Comparison of ENCODE assay signal across 3 worm cellular contexts in genomic region chrII:13723754-13724153, ce11.
TF ChIP-seq lines count a peak whose summit lies in the region.

No protein-coding gene starts in this region.

TF ChIP-seq in whole organism, L1 larva, 84 proteins besides CTCF, POLR2A, EP300 and RAD21:
- TF ChIP-seq hpl-2 (GFP tag; optimal IDR thresholded peaks at IDR 0.05; lab: Kevin White, UChicago), result no peak
- no peak for TF ChIP-seq nhr-90 (tag; optimal IDR thresholded peaks at IDR 0.05; lab: Kevin White, UChicago; ENCODE audit: poor library complexity)
- TF ChIP-seq fkh-8 (tag; optimal IDR thresholded peaks at IDR 0.05; lab: Kevin White, UChicago), result no peak
- TF ChIP-seq nhr-85 (tag; lab: Kevin White, UChicago), result peak; percentile 1
- TF ChIP-seq pqm-1 (tag; optimal IDR thresholded peaks at IDR 0.05; lab: Kevin White, UChicago), result no peak

TF ChIP-seq in whole organism, L4 larva, 104 proteins besides CTCF, POLR2A, EP300 and RAD21:
- TF ChIP-seq unc-39 (tag; optimal IDR thresholded peaks at IDR 0.05; lab: Kevin White, UChicago) (no peak), daf-16 (GFP tag; optimal IDR thresholded peaks at IDR 0.05; lab: Kevin White, UChicago) (no peak), daf-16 (tag; optimal IDR thresholded peaks at IDR 0.05; lab: Kevin White, UChicago) (no peak), Y5F2A.4 (GFP tag; optimal IDR thresholded peaks at IDR 0.05; lab: Kevin White, UChicago) (no peak), lin-38 (GFP tag; IDR thresholded peaks at IDR 0.05; lab: Robert Waterston, UW) (peak; percentile 44; the same call in 1 of the 2 replicates), cey-2 (tag; optimal IDR thresholded peaks at IDR 0.05; lab: Kevin White, UChicago; ENCODE audit: borderline replicate concordance, insufficient read depth) (no peak)

TF ChIP-seq in whole organism, young adult, 124 proteins besides CTCF, POLR2A, EP300 and RAD21 (continues in another document):
- TF ChIP-seq egl-18 (GFP tag; IDR thresholded peaks at IDR 0.05; lab: Robert Waterston, UW), result no peak
- TF ChIP-seq tbx-9 (tag; optimal IDR thresholded peaks at IDR 0.05; lab: Kevin White, UChicago; ENCODE audit: borderline replicate concordance), result no peak
- no peak for TF ChIP-seq ekl-4 (GFP tag; IDR thresholded peaks at IDR 0.05; lab: Robert Waterston, UW)
- no peak for TF ChIP-seq nhr-120 (GFP tag; IDR thresholded peaks at IDR 0.05; lab: Robert Waterston, UW)
- TF ChIP-seq zim-3 (tag; optimal IDR thresholded peaks at IDR 0.05; lab: Kevin White, UChicago), result no peak
- no peak for TF ChIP-seq nhr-90 (tag; optimal IDR thresholded peaks at IDR 0.05; lab: Kevin White, UChicago)
- TF ChIP-seq sptf-2 (GFP tag; optimal IDR thresholded peaks at IDR 0.05; lab: Kevin White, UChicago), result no peak
- no peak for TF ChIP-seq ZK185.1 (tag; optimal IDR thresholded peaks at IDR 0.05; lab: Kevin White, UChicago; ENCODE audit: poor library complexity, severe bottlenecking)
- no peak for TF ChIP-seq Y53G8AR.9 (GFP tag; conservative IDR thresholded peaks at IDR 0.05; lab: Robert Waterston, UW)
- no peak for TF ChIP-seq dpl-1 (GFP tag; optimal IDR thresholded peaks at IDR 0.05; lab: Kevin White, UChicago)
- TF ChIP-seq snpc-3.4 (tag; optimal IDR thresholded peaks at IDR 0.05; lab: Kevin White, UChicago), result no peak
- TF ChIP-seq unc-62 (GFP tag; optimal IDR thresholded peaks at IDR 0.05; lab: Kevin White, UChicago), result no peak
- TF ChIP-seq dpff-1 (tag; optimal IDR thresholded peaks at IDR 0.05; lab: Kevin White, UChicago), result no peak
- TF ChIP-seq lin-54 (GFP tag; optimal IDR thresholded peaks at IDR 0.05; lab: Kevin White, UChicago), result no peak
- no peak for TF ChIP-seq mel-28 (tag; optimal IDR thresholded peaks at IDR 0.05; lab: Kevin White, UChicago; ENCODE audit: borderline replicate concordance)
- TF ChIP-seq mxl-1 (tag; optimal IDR thresholded peaks at IDR 0.05; lab: Kevin White, UChicago), result no peak
- no peak for TF ChIP-seq hmg-20 (GFP tag; IDR thresholded peaks at IDR 0.05; lab: Robert Waterston, UW)
- peak; percentile 42 for TF ChIP-seq lsl-1 (GFP tag; optimal IDR thresholded peaks at IDR 0.05; lab: Kevin White, UChicago)
- no peak for TF ChIP-seq nhr-27 (tag; optimal IDR thresholded peaks at IDR 0.05; lab: Kevin White, UChicago)
- TF ChIP-seq ceh-79 (tag; optimal IDR thresholded peaks at IDR 0.05; lab: Kevin White, UChicago), result no peak
- no peak for TF ChIP-seq ceh-91 (GFP tag; IDR thresholded peaks at IDR 0.05; lab: Robert Waterston, UW)
- TF ChIP-seq sea-2 (GFP tag; IDR thresholded peaks at IDR 0.05; lab: Robert Waterston, UW), result no peak
- TF ChIP-seq Y67H2A.10 (GFP tag; conservative IDR thresholded peaks at IDR 0.05; lab: Robert Waterston, UW), result no peak
- TF ChIP-seq egrh-3 (GFP tag; IDR thresholded peaks at IDR 0.05; lab: Robert Waterston, UW), result no peak
- no peak for TF ChIP-seq K11D2.4 (GFP tag; IDR thresholded peaks at IDR 0.05; lab: Robert Waterston, UW)
- 0 out of 2 replicates have a peak, but pooled peaks have one; percentile 18 for TF ChIP-seq hsf-1 (GFP tag; IDR thresholded peaks at IDR 0.05; lab: Robert Waterston, UW)
- TF ChIP-seq ztf-3 (GFP tag; optimal IDR thresholded peaks at IDR 0.05; lab: Kevin White, UChicago), result no peak
- TF ChIP-seq egl-44 (GFP tag; IDR thresholded peaks at IDR 0.05; lab: Robert Waterston, UW), result 0 out of 2 replicates have a peak, but pooled peaks have one; percentile 54
- TF ChIP-seq repo-1 (tag; optimal IDR thresholded peaks at IDR 0.05; lab: Kevin White, UChicago), result no peak
- no peak for TF ChIP-seq F10E7.11 (tag; optimal IDR thresholded peaks at IDR 0.05; lab: Kevin White, UChicago)
- TF ChIP-seq ztf-6 (GFP tag; IDR thresholded peaks at IDR 0.05; lab: Robert Waterston, UW), result no peak
- no peak for TF ChIP-seq zfh-2 (GFP tag; conservative IDR thresholded peaks at IDR 0.05; lab: Robert Waterston, UW)
- TF ChIP-seq cebp-2 (GFP tag; IDR thresholded peaks at IDR 0.05; lab: Robert Waterston, UW), result no peak
- TF ChIP-seq attf-3 (GFP tag; conservative IDR thresholded peaks at IDR 0.05; lab: Robert Waterston, UW), result no peak
- no peak for TF ChIP-seq F39B2.1 (GFP tag; IDR thresholded peaks at IDR 0.05; lab: Robert Waterston, UW)
- TF ChIP-seq ceh-40 (GFP tag; IDR thresholded peaks at IDR 0.05; lab: Robert Waterston, UW), result no peak
- TF ChIP-seq nhr-80 (tag; optimal IDR thresholded peaks at IDR 0.05; lab: Kevin White, UChicago), result no peak
- peak; percentile 4 for TF ChIP-seq efl-1 (GFP tag; optimal IDR thresholded peaks at IDR 0.05; lab: Kevin White, UChicago)
- no peak for TF ChIP-seq lin-35 (GFP tag; optimal IDR thresholded peaks at IDR 0.05; lab: Kevin White, UChicago)
- TF ChIP-seq rec-8 (tag; optimal IDR thresholded peaks at IDR 0.05; lab: Kevin White, UChicago), result no peak
- no peak for TF ChIP-seq attf-5 (GFP tag; optimal IDR thresholded peaks at IDR 0.05; lab: Kevin White, UChicago)
- TF ChIP-seq chd-7 (tag; optimal IDR thresholded peaks at IDR 0.05; lab: Kevin White, UChicago), result no peak
- TF ChIP-seq lsy-27 (tag; optimal IDR thresholded peaks at IDR 0.05; lab: Kevin White, UChicago; ENCODE audit: borderline replicate concordance, insufficient read depth), result no peak
- no peak for TF ChIP-seq hlh-26 (GFP tag; conservative IDR thresholded peaks at IDR 0.05; lab: Robert Waterston, UW)
- TF ChIP-seq F52B5.7 (tag; optimal IDR thresholded peaks at IDR 0.05; lab: Kevin White, UChicago), result no peak
- no peak for TF ChIP-seq xnd-1 (tag; optimal IDR thresholded peaks at IDR 0.05; lab: Kevin White, UChicago)
- no peak for TF ChIP-seq Y56A3A.18 (GFP tag; IDR thresholded peaks at IDR 0.05; lab: Robert Waterston, UW)
- TF ChIP-seq hlh-12 (tag; optimal IDR thresholded peaks at IDR 0.05; lab: Kevin White, UChicago), result no peak
- no peak for TF ChIP-seq F57C9.4 (tag; optimal IDR thresholded peaks at IDR 0.05; lab: Kevin White, UChicago)
- no peak for TF ChIP-seq ccch-3 (GFP tag; optimal IDR thresholded peaks at IDR 0.05; lab: Kevin White, UChicago)
- TF ChIP-seq atf-7 (tag; optimal IDR thresholded peaks at IDR 0.05; lab: Kevin White, UChicago), result no peak
- no peak for TF ChIP-seq K12H6.12 (tag; optimal IDR thresholded peaks at IDR 0.05; lab: Kevin White, UChicago)
- TF ChIP-seq B0261.1 (tag; optimal IDR thresholded peaks at IDR 0.05; lab: Kevin White, UChicago), result no peak
- TF ChIP-seq him-1 (tag; optimal IDR thresholded peaks at IDR 0.05; lab: Kevin White, UChicago), result no peak
- no peak for TF ChIP-seq bed-2 (GFP tag; IDR thresholded peaks at IDR 0.05; lab: Robert Waterston, UW)
- TF ChIP-seq ama-1 (optimal IDR thresholded peaks at IDR 0.05; lab: Kevin White, UChicago), result no peak
- TF ChIP-seq ama-1 (GFP tag; optimal IDR thresholded peaks at IDR 0.05; lab: Kevin White, UChicago), result no peak
- 0 out of 2 replicates have a peak, but pooled peaks have one; percentile 8 for TF ChIP-seq dox-1 (GFP tag; IDR thresholded peaks at IDR 0.05; lab: Robert Waterston, UW)
- no peak for TF ChIP-seq nfya-2 (GFP tag; IDR thresholded peaks at IDR 0.05; lab: Robert Waterston, UW)
- no peak for TF ChIP-seq F55B11.4 (tag; optimal IDR thresholded peaks at IDR 0.05; lab: Kevin White, UChicago; ENCODE audit: borderline replicate concordance, insufficient read depth)
- TF ChIP-seq tbp1 (GFP tag; optimal IDR thresholded peaks at IDR 0.05; lab: Kevin White, UChicago), result no peak
- TF ChIP-seq B0336.3 (GFP tag; IDR thresholded peaks at IDR 0.05; lab: Robert Waterston, UW), result peak; percentile 53; the same call in 1 of the 2 replicates
- peak; percentile 38; the same call in 1 of the 2 replicates for TF ChIP-seq madf-6 (GFP tag; IDR thresholded peaks at IDR 0.05; lab: Robert Waterston, UW)
- TF ChIP-seq mes-4 (tag; optimal IDR thresholded peaks at IDR 0.05; lab: Kevin White, UChicago), result no peak
- TF ChIP-seq ztf-18 (tag; optimal IDR thresholded peaks at IDR 0.05; lab: Kevin White, UChicago), result no peak
- peak; percentile 22 for TF ChIP-seq F23B12.7 (tag; optimal IDR thresholded peaks at IDR 0.05; lab: Kevin White, UChicago; ENCODE audit: insufficient read depth)
- TF ChIP-seq B0035.1 (tag; optimal IDR thresholded peaks at IDR 0.05; lab: Kevin White, UChicago), result no peak
- peak; percentile 14; the same call in 1 of the 2 replicates for TF ChIP-seq hmg-1.2 (GFP tag; IDR thresholded peaks at IDR 0.05; lab: Robert Waterston, UW)
- no peak for TF ChIP-seq lag-1 (GFP tag; IDR thresholded peaks at IDR 0.05; lab: Robert Waterston, UW)
- no peak for TF ChIP-seq aptf-3 (GFP tag; IDR thresholded peaks at IDR 0.05; lab: Robert Waterston, UW)
- TF ChIP-seq sdz-38 (tag; optimal IDR thresholded peaks at IDR 0.05; lab: Kevin White, UChicago), result no peak
- no peak for TF ChIP-seq akir-1 (GFP tag; optimal IDR thresholded peaks at IDR 0.05; lab: Kevin White, UChicago)
- no peak for TF ChIP-seq Y79H2A.3 (GFP tag; conservative IDR thresholded peaks at IDR 0.05; lab: Robert Waterston, UW)
- TF ChIP-seq nhr-179 (tag; optimal IDR thresholded peaks at IDR 0.05; lab: Kevin White, UChicago), result no peak
- TF ChIP-seq C17E4.6 (GFP tag; IDR thresholded peaks at IDR 0.05; lab: Robert Waterston, UW), result no peak
- no peak for TF ChIP-seq rpc-1 (optimal IDR thresholded peaks at IDR 0.05; lab: Kevin White, UChicago)
- TF ChIP-seq rpc-1 (tag; optimal IDR thresholded peaks at IDR 0.05; lab: Kevin White, UChicago), result no peak
- TF ChIP-seq ztf-28 (GFP tag; IDR thresholded peaks at IDR 0.05; lab: Robert Waterston, UW), result 0 out of 2 replicates have a peak, but pooled peaks have one; percentile 60
- TF ChIP-seq die-1 (tag; optimal IDR thresholded peaks at IDR 0.05; lab: Kevin White, UChicago), result no peak
- no peak for TF ChIP-seq cebp-1 (GFP tag; IDR thresholded peaks at IDR 0.05; lab: Robert Waterston, UW)
- peak; percentile 24 for TF ChIP-seq cebp-1 (tag; optimal IDR thresholded peaks at IDR 0.05; lab: Kevin White, UChicago)
- no peak for TF ChIP-seq unc-130 (GFP tag; optimal IDR thresholded peaks at IDR 0.05; lab: Kevin White, UChicago)
- no peak for TF ChIP-seq madf-3 (GFP tag; IDR thresholded peaks at IDR 0.05; lab: Robert Waterston, UW)
- TF ChIP-seq fkh-3 (tag; optimal IDR thresholded peaks at IDR 0.05; lab: Kevin White, UChicago), result no peak
